Worm (Caenorhabditis elegans) whole organism, L3 larva: Measurements from ENCODE around the gene zim-2.

Source experiments
- R02D3.7 ChIP-seq: fragments of 150-350 bp; optimal IDR thresholded peaks from 2 replicates; lab custom pipeline; 2014; ENCODE audit warnings: missing biosample characterization, missing genetic modification characterization
- aly-2 ChIP-seq: fragments of 150-350 bp; optimal IDR thresholded peaks from 2 replicates; lab custom pipeline; 2014; ENCODE audit warnings: missing biosample characterization, missing genetic modification characterization
- ama-1 ChIP-seq: fragments of 150-350 bp; optimal IDR thresholded peaks from 2 replicates; lab custom pipeline; 2018
- ceh-16 ChIP-seq: sonication (generic microtip); optimal IDR thresholded peaks from 2 replicates; lab custom pipeline; 2017; ENCODE audit warnings: missing biosample characterization, missing genetic modification characterization
- ceh-82 ChIP-seq: fragments of 150-350 bp; optimal IDR thresholded peaks from 2 replicates; lab custom pipeline; 2014; ENCODE audit warnings: missing biosample characterization, missing genetic modification characterization
- ceh-9 ChIP-seq: sonication (generic microtip); optimal IDR thresholded peaks from 2 replicates; lab custom pipeline; 2018; ENCODE audit warnings: missing biosample characterization, missing genetic modification characterization
- egl-27 ChIP-seq: sonication (generic microtip); optimal IDR thresholded peaks from 4 replicates; lab custom pipeline; 2017; ENCODE audit warnings: missing biosample characterization, missing genetic modification reagents, missing genetic modification characterization
- egl-5 ChIP-seq: fragments of 150-350 bp; optimal IDR thresholded peaks from 2 replicates; lab custom pipeline; 2017; ENCODE audit warnings: missing biosample characterization, missing genetic modification reagents, missing genetic modification characterization, inconsistent platforms
- elt-1 ChIP-seq: fragments of 150-350 bp; optimal IDR thresholded peaks from 2 replicates; lab custom pipeline; 2014; ENCODE audit warnings: missing biosample characterization, missing genetic modification characterization
- elt-2 ChIP-seq: sonication (generic microtip); optimal IDR thresholded peaks from 2 replicates; lab custom pipeline; 2016; ENCODE audit warnings: missing genetic modification reagents, mild to moderate bottlenecking, missing genetic modification characterization, missing compliant biosample characterization
- elt-3 ChIP-seq, 3 experiments: fragments of 150-350 bp in 1 of 3; sonication (generic microtip) in 2 of 3; optimal IDR thresholded peaks; 2 replicates in 2 of 3; 4 replicates in 1 of 3; lab custom pipeline; 2014 to 2017; ENCODE audit warnings: missing biosample characterization in 3 of 3, missing genetic modification characterization in 3 of 3
- fkh-10 ChIP-seq: sonication (generic microtip); optimal IDR thresholded peaks from 2 replicates; lab custom pipeline; 2017; ENCODE audit warnings: missing biosample characterization, missing genetic modification reagents, missing genetic modification characterization
- jun-1 ChIP-seq: fragments of 150-350 bp; optimal IDR thresholded peaks from 2 replicates; lab custom pipeline; 2014; ENCODE audit warnings: missing biosample characterization, missing genetic modification reagents, missing genetic modification characterization
- lin-15B ChIP-seq: fragments of 150-350 bp; optimal IDR thresholded peaks from 2 replicates; lab custom pipeline; 2014; ENCODE audit warnings: missing biosample characterization, missing genetic modification characterization
- lsy-12 ChIP-seq: sonication (generic microtip); optimal IDR thresholded peaks from 2 replicates; lab custom pipeline; 2016; ENCODE audit warnings: mild to moderate bottlenecking, missing genetic modification characterization, missing compliant biosample characterization
- mml-1 ChIP-seq: fragments of 150-350 bp; sonication (generic microtip); optimal IDR thresholded peaks from 3 replicates; lab custom pipeline; 2014; ENCODE audit warnings: missing biosample characterization, missing genetic modification characterization
- nhr-11 ChIP-seq: fragments of 150-350 bp; optimal IDR thresholded peaks from 2 replicates; lab custom pipeline; 2014; ENCODE audit warnings: missing biosample characterization, missing genetic modification characterization
- nhr-23 ChIP-seq: fragments of 150-350 bp; optimal IDR thresholded peaks from 2 replicates; lab custom pipeline; 2014; ENCODE audit warnings: missing biosample characterization, missing genetic modification reagents, missing genetic modification characterization
- nhr-237 ChIP-seq: fragments of 150-350 bp; optimal IDR thresholded peaks from 2 replicates; lab custom pipeline; 2014; ENCODE audit warnings: missing biosample characterization, missing genetic modification characterization
- nhr-76 ChIP-seq: fragments of 150-350 bp; sonication (generic microtip); optimal IDR thresholded peaks from 5 replicates; lab custom pipeline; 2014; ENCODE audit warnings: missing biosample characterization, missing genetic modification characterization
- nhr-77 ChIP-seq: fragments of 150-350 bp; optimal IDR thresholded peaks from 2 replicates; lab custom pipeline; 2014; ENCODE audit warnings: missing biosample characterization, missing genetic modification characterization
- pha-4 ChIP-seq: fragments of 150-350 bp; optimal IDR thresholded peaks from 2 replicates; lab custom pipeline; 2014; ENCODE audit warnings: missing biosample characterization, missing genetic modification reagents, missing genetic modification characterization
- pqm-1 ChIP-seq: fragments of 150-350 bp; optimal IDR thresholded peaks from 2 replicates; lab custom pipeline; 2017; ENCODE audit warnings: missing biosample characterization, missing genetic modification characterization, inconsistent platforms
- sea-2 ChIP-seq: fragments of 150-350 bp; sonication (generic microtip); optimal IDR thresholded peaks from 4 replicates; lab custom pipeline; 2014; ENCODE audit warnings: missing biosample characterization, missing genetic modification reagents, missing genetic modification characterization
- skn-1 ChIP-seq: fragments of 150-350 bp; optimal IDR thresholded peaks from 2 replicates; lab custom pipeline; 2014; ENCODE audit warnings: missing biosample characterization, missing genetic modification characterization
- tbx-2 ChIP-seq: sonication (generic microtip); optimal IDR thresholded peaks from 2 replicates; lab custom pipeline; 2016; ENCODE audit warnings: mild to moderate bottlenecking, missing genetic modification characterization, missing compliant biosample characterization
- unc-39 ChIP-seq: sonication (generic microtip); optimal IDR thresholded peaks from 4 replicates; lab custom pipeline; 2017; ENCODE audit warnings: missing biosample characterization, missing genetic modification characterization
- unc-62 ChIP-seq: fragments of 150-350 bp; sonication (generic microtip); optimal IDR thresholded peaks from 4 replicates; lab custom pipeline; 2014; ENCODE audit warnings: missing biosample characterization, missing genetic modification reagents, missing genetic modification characterization
- zag-1 ChIP-seq: fragments of 150-350 bp; optimal IDR thresholded peaks from 2 replicates; lab custom pipeline; 2014; ENCODE audit warnings: missing biosample characterization, missing genetic modification characterization
- ztf-4 ChIP-seq: fragments of 150-350 bp; optimal IDR thresholded peaks from 2 replicates; lab custom pipeline; 2014; ENCODE audit warnings: missing biosample characterization, missing genetic modification characterization

The zim-2 gene

ce11 chrIV:10545038-10545437 is 10.0 kb upstream of the zim-2 start, which contains the start of gene T07G12.5:
TSS of gene T07G12.5 (minus strand) at chrIV:10545138.
- TF ChIP-seq elt-2 (peak; percentile 40), sea-2 (GFP tag; lab: Kevin White, UChicago) (no peak)

DNA sequence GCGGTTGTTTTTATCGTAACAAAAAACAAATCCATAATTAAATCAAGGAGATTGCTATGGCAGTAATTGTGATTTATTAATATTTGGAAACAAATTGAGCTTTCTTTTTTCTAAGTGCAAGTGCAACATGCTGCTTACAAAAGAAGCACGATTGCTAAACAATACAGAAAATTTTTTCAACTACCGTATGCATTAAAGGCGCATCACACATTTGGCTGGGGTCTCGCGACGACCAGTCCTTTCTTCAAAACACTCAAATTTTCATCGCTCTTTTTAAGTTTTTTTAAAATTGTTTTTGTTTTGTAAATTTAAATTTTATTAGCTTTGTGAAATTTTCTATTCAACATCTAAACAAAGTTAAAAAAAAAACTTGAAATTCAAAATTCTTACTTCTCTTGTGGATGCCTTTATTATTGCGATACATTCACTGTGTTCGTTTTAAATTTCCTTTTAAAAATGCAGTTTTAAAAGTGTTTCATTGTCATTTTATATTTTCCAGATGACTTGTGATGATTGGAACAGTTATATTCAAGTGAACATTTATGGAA is 8.4 kb upstream of the zim-2 start, which contains the start of gene zim-1:
TSS of gene zim-1 (plus strand) at position 498 of the 548 bp plus-strand sequence.
- no peak for TF ChIP-seq lin-15B
- no peak for TF ChIP-seq ztf-4 (tag; lab: Kevin White, UChicago)
- no peak for TF ChIP-seq fkh-10 (GFP tag; lab: Kevin White, UChicago)
- no peak for TF ChIP-seq ceh-82 (tag; lab: Kevin White, UChicago)
- no peak for TF ChIP-seq nhr-76 (tag; lab: Kevin White, UChicago)
- no peak for TF ChIP-seq zag-1 (tag; lab: Kevin White, UChicago)
- no peak for TF ChIP-seq nhr-11 (tag; lab: Kevin White, UChicago)
- TF ChIP-seq unc-39: no peak
- TF ChIP-seq nhr-237 (tag; lab: Kevin White, UChicago): no peak
- no peak for TF ChIP-seq ama-1 (lab: Kevin White, UChicago)
- TF ChIP-seq, all 47 proteins: peak for 0

DNA sequence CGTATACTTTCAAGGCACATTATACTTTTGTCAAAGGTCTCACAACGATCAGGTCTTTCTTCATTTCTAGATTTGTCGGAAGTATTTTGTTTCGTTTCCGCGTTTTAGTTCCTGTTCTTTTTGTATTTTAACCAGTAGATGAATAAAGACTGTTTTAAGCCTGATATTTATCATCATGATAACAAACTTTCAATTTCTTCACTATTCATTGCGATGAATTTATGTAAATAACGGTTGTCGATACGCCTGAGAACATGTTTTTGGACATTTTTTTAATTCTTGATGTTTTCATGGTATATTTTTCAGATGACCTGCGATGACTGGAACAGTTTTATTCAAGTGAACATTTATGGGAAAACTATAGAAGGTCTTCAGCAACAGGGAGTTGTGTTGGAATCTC is 3.4 kb downstream of the zim-2 start, which contains the start of gene zim-3:
TSS of gene zim-3 (plus strand) at position 301 of the 400 bp plus-strand sequence.
- TF ChIP-seq R02D3.7 (tag; lab: Kevin White, UChicago) (no peak), egl-27 (tag; lab: Kevin White, UChicago) (no peak), fkh-10 (GFP tag; lab: Kevin White, UChicago) (no peak), skn-1 (no peak), unc-62 (GFP tag; lab: Kevin White, UChicago) (no peak), tbx-2 (no peak)
- TF ChIP-seq, all 47 proteins: peak for 0

ce11 chrIV:10561605-10562004 is 6.6 kb downstream of the zim-2 start, which contains the start of gene him-8:
TSS of gene him-8 (plus strand) at chrIV:10561905.
- TF ChIP-seq pqm-1 (tag; lab: Kevin White, UChicago) (no peak), elt-2 (no peak), nhr-11 (tag; lab: Kevin White, UChicago) (no peak), ama-1 (lab: Kevin White, UChicago) (no peak), elt-3 (tag; optimal IDR thresholded peaks at IDR 0.05; lab: Kevin White, UChicago) (no peak), nhr-23 (tag; lab: Kevin White, UChicago) (no peak), lsy-12 (tag; lab: Kevin White, UChicago) (no peak)
- TF ChIP-seq, all 47 proteins: peak for 0

ce11 chrIV:10564613-10565012 is 9.6 kb downstream of the zim-2 start:
- no peak for TF ChIP-seq egl-5 (tag; lab: Kevin White, UChicago)
- no peak for TF ChIP-seq fkh-10 (GFP tag; lab: Kevin White, UChicago)
- TF ChIP-seq elt-1 (tag; lab: Kevin White, UChicago): no peak
- no peak for TF ChIP-seq R02D3.7 (tag; lab: Kevin White, UChicago)
- TF ChIP-seq aly-2 (tag; lab: Kevin White, UChicago): no peak
- TF ChIP-seq ceh-82 (tag; lab: Kevin White, UChicago): no peak
- TF ChIP-seq nhr-23 (tag; lab: Kevin White, UChicago): no peak
- no peak for TF ChIP-seq mml-1
- TF ChIP-seq pqm-1 (tag; lab: Kevin White, UChicago): no peak
- no peak for TF ChIP-seq ceh-9
- TF ChIP-seq elt-3 (tag; optimal IDR thresholded peaks at IDR 0.05; lab: Kevin White, UChicago): no peak
- no peak for TF ChIP-seq nhr-77 (tag; lab: Kevin White, UChicago)
- no peak for TF ChIP-seq pha-4 (tag; lab: Kevin White, UChicago)
- TF ChIP-seq jun-1: no peak
- TF ChIP-seq unc-62 (GFP tag; lab: Kevin White, UChicago): no peak
- TF ChIP-seq, all 47 proteins: peak for 0

ce11 chrIV:10565282-10565681 is 10.2 kb downstream of the zim-2 start:
- TF ChIP-seq ceh-16 (no peak), fkh-10 (GFP tag; lab: Kevin White, UChicago) (peak; percentile 83)
